Worm (Caenorhabditis elegans) whole organism, L1 larva: ENCODE results near the gene fipr-20.

ENCODE experiments used
- C04F5.9 ChIP-seq: sonication (generic microtip); optimal IDR thresholded peaks from 2 replicates; lab custom pipeline; 2016; ENCODE audit warnings: missing genetic modification characterization, missing compliant biosample characterization
- F16B12.6 ChIP-seq: fragments of 150-350 bp; optimal IDR thresholded peaks from 2 replicates; lab custom pipeline; 2014; ENCODE audit warnings: missing biosample characterization, missing genetic modification characterization
- Y116A8C.19 ChIP-seq: sonication (generic microtip); optimal IDR thresholded peaks from 2 replicates; lab custom pipeline; 2016; ENCODE audit warnings: missing compliant biosample characterization, missing genetic modification characterization, borderline replicate concordance
- alr-1 ChIP-seq: fragments of 200-800 bp; sonication (Bioruptor generic); optimal IDR thresholded peaks from 2 replicates; lab custom pipeline; 2018; ENCODE audit warnings: borderline replicate concordance, mild to moderate bottlenecking, missing genetic modification characterization, missing compliant biosample characterization
- aly-2 ChIP-seq: fragments of 150-350 bp; optimal IDR thresholded peaks from 2 replicates; lab custom pipeline; 2014; ENCODE audit warnings: missing biosample characterization, missing genetic modification characterization
- ama-1 ChIP-seq: fragments of 150-350 bp; optimal IDR thresholded peaks from 2 replicates; lab custom pipeline; 2014
- blmp-1 ChIP-seq: fragments of 150-350 bp; optimal IDR thresholded peaks from 2 replicates; lab custom pipeline; 2014; ENCODE audit warnings: missing biosample characterization, missing genetic modification characterization
- ceh-8 ChIP-seq: fragments of 200-800 bp; sonication (Bioruptor generic); optimal IDR thresholded peaks from 2 replicates; lab custom pipeline; 2018; ENCODE audit warnings: mild to moderate bottlenecking, missing genetic modification characterization, moderate library complexity, missing compliant biosample characterization
- ceh-82 ChIP-seq, 3 experiments: fragments of 150-350 bp in 1 of 3; sonication (generic microtip) in 2 of 3; optimal IDR thresholded peaks; 2 replicates each; lab custom pipeline; 2014 to 2017; ENCODE audit warnings: missing biosample characterization in 3 of 3, missing genetic modification characterization in 3 of 3
- ceh-88 ChIP-seq: fragments of 200-800 bp; sonication (Bioruptor generic); IDR thresholded peaks from 2 replicates; pipeline ENCODE4 v1.3.6; 2022; ENCODE audit warnings: missing genetic modification characterization, missing compliant biosample characterization
- ceh-90 ChIP-seq: sonication (generic microtip); optimal IDR thresholded peaks from 2 replicates; lab custom pipeline; 2016; ENCODE audit warnings: missing genetic modification characterization, missing compliant biosample characterization
- dpl-1 ChIP-seq, 3 experiments: fragments of 150-350 bp in 2 of 3; sonication (generic microtip) in 1 of 3; optimal IDR thresholded peaks; 2 replicates each; lab custom pipeline; 2014 to 2017; ENCODE audit warnings: missing biosample characterization in 3 of 3, missing genetic modification characterization in 3 of 3, missing genetic modification reagents in 3 of 3
- dsc-1 ChIP-seq: sonication (generic microtip); optimal IDR thresholded peaks from 2 replicates; lab custom pipeline; 2016; ENCODE audit warnings: mild to moderate bottlenecking, missing genetic modification characterization, missing compliant biosample characterization
- efl-1 ChIP-seq, 4 experiments: fragments of 150-350 bp; optimal IDR thresholded peaks in 3 of 4; peaks in 1 of 4; 1 replicate in 1 of 4; 2 replicates in 3 of 4; lab custom pipeline; 2014; ENCODE audit warnings: missing biosample characterization in 2 of 4, missing genetic modification characterization in 2 of 4, missing genetic modification reagents in 2 of 4
- egl-27 ChIP-seq, 2 experiments: fragments of 150-350 bp in 1 of 2; sonication (generic microtip); optimal IDR thresholded peaks; 3 replicates each; lab custom pipeline; 2017 to 2018; ENCODE audit warnings: missing biosample characterization in 2 of 2, missing genetic modification characterization in 2 of 2, missing genetic modification reagents in 2 of 2
- fkh-10 ChIP-seq: sonication (generic microtip); optimal IDR thresholded peaks from 2 replicates; lab custom pipeline; 2017; ENCODE audit warnings: missing biosample characterization, missing genetic modification reagents, missing genetic modification characterization
- fkh-4 ChIP-seq: sonication (generic microtip); optimal IDR thresholded peaks from 2 replicates; lab custom pipeline; 2016; ENCODE audit warnings: missing compliant biosample characterization, missing genetic modification characterization, borderline replicate concordance
- fkh-8 ChIP-seq: sonication (generic microtip); optimal IDR thresholded peaks from 2 replicates; lab custom pipeline; 2016; ENCODE audit warnings: mild to moderate bottlenecking, missing genetic modification characterization, missing compliant biosample characterization
- fos-1 ChIP-seq: fragments of 150-350 bp; optimal IDR thresholded peaks from 2 replicates; lab custom pipeline; 2014; ENCODE audit warnings: missing biosample characterization, missing genetic modification characterization
- hpl-2 ChIP-seq: fragments of 150-350 bp; optimal IDR thresholded peaks from 2 replicates; lab custom pipeline; 2014; ENCODE audit warnings: missing biosample characterization, missing genetic modification reagents, missing genetic modification characterization
- irx-1 ChIP-seq: sonication (generic microtip); optimal IDR thresholded peaks from 2 replicates; lab custom pipeline; 2016; ENCODE audit warnings: missing genetic modification characterization, missing compliant biosample characterization
- isw-1 ChIP-seq: fragments of 200-800 bp; sonication (Bioruptor generic); IDR thresholded peaks from 2 replicates; pipeline ENCODE4 v1.3.6; 2022; ENCODE audit warnings: missing genetic modification characterization, missing compliant biosample characterization
- jun-1 ChIP-seq: fragments of 150-350 bp; optimal IDR thresholded peaks from 2 replicates; lab custom pipeline; 2014; ENCODE audit warnings: missing biosample characterization, missing genetic modification reagents, missing genetic modification characterization
- lin-13 ChIP-seq: fragments of 150-350 bp; optimal IDR thresholded peaks from 2 replicates; lab custom pipeline; 2014; ENCODE audit warnings: missing biosample characterization, missing genetic modification reagents, missing genetic modification characterization
- lin-35 ChIP-seq, 2 experiments: fragments of 150-350 bp; optimal IDR thresholded peaks; 2 replicates each; lab custom pipeline; 2014; ENCODE audit warnings: missing biosample characterization in 2 of 2, missing genetic modification characterization in 2 of 2, missing genetic modification reagents in 2 of 2
- mab-9 ChIP-seq: fragments of 200-800 bp; sonication (Bioruptor generic); IDR thresholded peaks from 2 replicates; pipeline ENCODE4 v1.3.6; 2022; ENCODE audit warnings: missing genetic modification reagents, missing genetic modification characterization, missing compliant biosample characterization
- mef-2 ChIP-seq: fragments of 150-350 bp; optimal IDR thresholded peaks from 2 replicates; lab custom pipeline; 2014; ENCODE audit warnings: missing biosample characterization, missing genetic modification characterization
- nhr-12 ChIP-seq: sonication (generic microtip); optimal IDR thresholded peaks from 2 replicates; lab custom pipeline; 2017; ENCODE audit warnings: missing biosample characterization, missing genetic modification characterization
- nhr-19 ChIP-seq: fragments of 200-800 bp; sonication (Bioruptor generic); conservative IDR thresholded peaks from 2 replicates; pipeline ENCODE4 v1.3.6; 2022; ENCODE audit warnings: missing genetic modification characterization, missing compliant biosample characterization
- nhr-237 ChIP-seq: fragments of 150-350 bp; optimal IDR thresholded peaks from 2 replicates; lab custom pipeline; 2014; ENCODE audit warnings: missing biosample characterization, missing genetic modification characterization
- nhr-71 ChIP-seq: sonication (generic microtip); optimal IDR thresholded peaks from 2 replicates; lab custom pipeline; 2016; ENCODE audit warnings: mild to moderate bottlenecking, missing genetic modification characterization, moderate library complexity, missing compliant biosample characterization
- nhr-84 ChIP-seq: sonication (generic microtip); optimal IDR thresholded peaks from 2 replicates; lab custom pipeline; 2017; ENCODE audit warnings: missing biosample characterization, missing genetic modification characterization
- nhr-85 ChIP-seq: sonication (generic microtip); peaks from one replicate; lab custom pipeline; 2016; ENCODE audit warnings: missing genetic modification characterization, inconsistent platforms, missing compliant biosample characterization
- pag-3 ChIP-seq: sonication (generic microtip); optimal IDR thresholded peaks from 2 replicates; lab custom pipeline; 2017; ENCODE audit warnings: missing genetic modification characterization, mild to moderate bottlenecking, missing compliant biosample characterization, antibody characterized with exemption, borderline replicate concordance; ENCODE audit not compliant: insufficient read depth
- snpc-4 ChIP-seq: fragments of 150-350 bp; optimal IDR thresholded peaks from 2 replicates; lab custom pipeline; 2014; ENCODE audit warnings: missing biosample characterization, missing genetic modification characterization
- snu-23 ChIP-seq: sonication (generic microtip); optimal IDR thresholded peaks from 2 replicates; lab custom pipeline; 2016; ENCODE audit warnings: missing genetic modification characterization, missing compliant biosample characterization
- sox-4 ChIP-seq: sonication (generic microtip); optimal IDR thresholded peaks from 2 replicates; lab custom pipeline; 2016; ENCODE audit warnings: missing genetic modification characterization, missing compliant biosample characterization
- sptf-1 ChIP-seq: fragments of 150-350 bp; optimal IDR thresholded peaks from 2 replicates; lab custom pipeline; 2014; ENCODE audit warnings: missing biosample characterization, missing genetic modification characterization
- sup-37 ChIP-seq: fragments of 200-800 bp; sonication (Bioruptor generic); optimal IDR thresholded peaks from 2 replicates; lab custom pipeline; 2018; ENCODE audit warnings: mild to moderate bottlenecking, missing genetic modification characterization, missing compliant biosample characterization
- tbx-2 ChIP-seq: sonication (generic microtip); optimal IDR thresholded peaks from 2 replicates; lab custom pipeline; 2016; ENCODE audit warnings: missing genetic modification characterization, missing compliant biosample characterization
- tlp-1 ChIP-seq: fragments of 150-350 bp; optimal IDR thresholded peaks from 2 replicates; lab custom pipeline; 2014; ENCODE audit warnings: missing biosample characterization, missing genetic modification characterization
- unc-30 ChIP-seq: sonication (generic microtip); optimal IDR thresholded peaks from 2 replicates; lab custom pipeline; 2017; ENCODE audit warnings: missing biosample characterization, missing genetic modification characterization
- unc-62 ChIP-seq: fragments of 150-350 bp; optimal IDR thresholded peaks from 2 replicates; lab custom pipeline; 2014; ENCODE audit warnings: missing biosample characterization, missing genetic modification reagents, missing genetic modification characterization
- unc-86 ChIP-seq: sonication (generic microtip); optimal IDR thresholded peaks from 2 replicates; lab custom pipeline; 2016; ENCODE audit warnings: missing genetic modification characterization, missing compliant biosample characterization
- xbp-1 ChIP-seq: sonication (generic microtip); optimal IDR thresholded peaks from 2 replicates; lab custom pipeline; 2016; ENCODE audit warnings: missing genetic modification characterization, missing compliant biosample characterization
- zag-1 ChIP-seq: fragments of 150-350 bp; optimal IDR thresholded peaks from 2 replicates; lab custom pipeline; 2014; ENCODE audit warnings: missing biosample characterization, missing genetic modification characterization

Gene fipr-20

DNA sequence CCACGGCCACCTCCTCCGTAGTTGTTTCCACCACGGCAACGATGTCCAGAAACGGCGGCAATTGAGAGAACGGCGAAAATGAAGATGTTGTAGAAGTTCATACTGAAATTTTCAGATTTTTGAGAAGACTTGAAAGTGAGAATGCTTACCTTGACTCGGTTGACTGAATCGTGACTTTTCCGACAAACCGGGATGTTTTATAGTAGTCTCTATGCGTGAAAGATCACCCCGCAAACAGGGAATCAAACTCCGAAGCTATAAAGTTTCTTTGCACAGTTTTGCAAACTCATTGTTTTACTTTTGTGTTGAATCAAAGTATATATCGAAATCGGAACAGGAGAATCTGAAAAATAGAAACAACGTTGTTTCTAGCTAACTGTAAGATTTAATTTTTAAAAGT, at the start of gene fipr-20:
Gene fipr-20 (minus strand): TSS at position 101 of the 400 bp plus-strand sequence.
- no peak for TF ChIP-seq ceh-88 (GFP tag; lab: Robert Waterston, UW)
- no peak for TF ChIP-seq fkh-8
- TF ChIP-seq dsc-1 (tag; lab: Kevin White, UChicago) = no peak
- no peak for TF ChIP-seq nhr-84 (tag; lab: Kevin White, UChicago)
- TF ChIP-seq unc-30 (tag; lab: Kevin White, UChicago) = no peak

DNA sequence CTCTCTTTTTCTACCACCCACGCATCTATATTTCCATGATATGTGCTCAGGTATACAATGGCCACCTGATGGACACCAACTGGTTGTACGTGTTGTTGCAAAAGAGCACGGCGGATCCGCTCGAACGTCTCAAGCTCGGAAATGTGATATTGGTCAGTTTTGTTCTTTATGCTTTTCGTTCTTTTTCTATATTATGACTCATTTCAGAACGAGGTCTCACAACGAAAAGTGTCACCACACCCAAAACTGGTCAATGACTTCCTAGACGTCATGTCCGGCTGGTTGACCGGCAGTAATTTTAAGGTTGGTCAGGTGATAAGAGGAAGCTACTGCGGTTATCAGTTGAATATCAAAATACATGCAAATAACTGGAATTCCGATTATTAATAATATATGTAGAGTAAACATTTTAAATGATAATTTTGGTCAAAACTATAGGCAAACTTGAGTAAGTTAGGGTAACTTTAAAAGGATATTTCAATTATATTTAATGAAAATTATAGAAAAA, 46.0 kb upstream of the fipr-20 start, which contains the start of gene cls-1:
Gene cls-1 (plus strand): TSS at position 51 of the 508 bp plus-strand sequence.
- no peak for TF ChIP-seq Y116A8C.19 (tag; lab: Kevin White, UChicago)
- TF ChIP-seq ceh-82 (tag; optimal IDR thresholded peaks at IDR 0.05; lab: Kevin White, UChicago) = no peak
- no peak for TF ChIP-seq irx-1 (tag; lab: Kevin White, UChicago)
- no peak for TF ChIP-seq C04F5.9 (tag; lab: Kevin White, UChicago)
- no peak for TF ChIP-seq dpl-1 (GFP tag; optimal IDR thresholded peaks at IDR 0.05; lab: Kevin White, UChicago)
- TF ChIP-seq fkh-4 (tag; lab: Kevin White, UChicago) = no peak
- TF ChIP-seq unc-86 (tag; lab: Kevin White, UChicago) = no peak
- no peak for TF ChIP-seq F16B12.6
- TF ChIP-seq efl-1 (optimal IDR thresholded peaks at IDR 0.05; lab: Kevin White, UChicago) = no peak
- no peak for TF ChIP-seq efl-1 (GFP tag; optimal IDR thresholded peaks at IDR 0.05 in 1 of 2; lab: Kevin White, UChicago)
- no peak for TF ChIP-seq egl-27 (tag; optimal IDR thresholded peaks at IDR 0.05; lab: Kevin White, UChicago)
- no peak for TF ChIP-seq sup-37 (GFP tag; lab: Kevin White, UChicago)
- no peak for TF ChIP-seq tbx-2
- no peak for TF ChIP-seq jun-1
- TF ChIP-seq aly-2 (tag; lab: Kevin White, UChicago) = no peak
- TF ChIP-seq mef-2 (tag; lab: Kevin White, UChicago) = no peak
- TF ChIP-seq tlp-1 = no peak
- TF ChIP-seq ceh-90 = no peak
- no peak for TF ChIP-seq fkh-10 (GFP tag; lab: Kevin White, UChicago)
- no peak for TF ChIP-seq ceh-88 (GFP tag; lab: Robert Waterston, UW)
- no peak for TF ChIP-seq sox-4 (tag; lab: Kevin White, UChicago)

DNA sequence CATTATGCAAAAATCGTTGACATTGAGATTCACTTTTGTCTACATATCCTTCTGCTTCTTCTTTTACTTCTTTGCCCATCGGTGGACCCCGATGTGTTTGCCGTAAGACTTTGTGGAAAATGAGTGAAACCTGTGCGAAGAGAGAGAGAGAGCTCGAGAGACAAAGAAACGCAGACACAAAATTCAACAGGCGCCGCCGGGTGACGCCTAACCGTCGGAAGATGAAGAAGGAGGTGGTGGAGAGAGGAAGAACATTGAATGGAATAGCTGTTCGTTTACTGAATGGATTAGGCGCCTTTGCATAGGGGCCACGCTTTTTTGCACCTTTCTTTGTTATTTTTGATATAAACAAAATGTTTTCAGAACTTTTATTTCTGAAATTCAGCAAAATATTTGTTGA, 44.8 kb upstream of the fipr-20 start:
- no peak for TF ChIP-seq mab-9 (GFP tag; lab: Robert Waterston, UW)
- peak; percentile 72 for TF ChIP-seq blmp-1 (tag; lab: Kevin White, UChicago)
- TF ChIP-seq ceh-82 (tag; optimal IDR thresholded peaks at IDR 0.05; lab: Kevin White, UChicago) = no peak

ce11 chrIII:7499421-7499902, 37.3 kb upstream of the fipr-20 start, which contains the start of the genes C07H6.9 and sap-140:
TSS of gene C07H6.9 (minus strand) at chrIII:7499471.
TSS of gene sap-140 (plus strand) at chrIII:7499738.
- TF ChIP-seq lin-13 (GFP tag; lab: Kevin White, UChicago) = peak; percentile 82
- no peak for TF ChIP-seq hpl-2 (GFP tag; lab: Kevin White, UChicago)
- TF ChIP-seq lin-35 (GFP tag; optimal IDR thresholded peaks at IDR 0.05; lab: Kevin White, UChicago) = peak; percentile 92 to 96
- peak; percentile 86 for TF ChIP-seq nhr-19
- no peak for TF ChIP-seq alr-1 (tag; lab: Kevin White, UChicago)
- peak; percentile 71 for TF ChIP-seq isw-1
- no peak for TF ChIP-seq tlp-1
- no peak for TF ChIP-seq Y116A8C.19 (tag; lab: Kevin White, UChicago)
- TF ChIP-seq sptf-1 = no peak
- peak; percentile 84 to 94 for TF ChIP-seq efl-1 (optimal IDR thresholded peaks at IDR 0.05; lab: Kevin White, UChicago)
- TF ChIP-seq efl-1 (GFP tag; optimal IDR thresholded peaks at IDR 0.05 in 1 of 2; lab: Kevin White, UChicago) = peak; percentile 92 to 99
- TF ChIP-seq ceh-82 (tag; optimal IDR thresholded peaks at IDR 0.05; lab: Kevin White, UChicago) = peak; percentile 77 to 90 (median 82)
- peak; percentile 80 for TF ChIP-seq snpc-4 (tag; lab: Kevin White, UChicago)
- TF ChIP-seq fos-1 (tag; lab: Kevin White, UChicago) = peak; percentile 24
- peak; percentile 22 for TF ChIP-seq sup-37 (GFP tag; lab: Kevin White, UChicago)
- TF ChIP-seq nhr-237 (tag; lab: Kevin White, UChicago) = peak; percentile 54
- no peak for TF ChIP-seq ceh-90
- no peak for TF ChIP-seq zag-1 (tag; lab: Kevin White, UChicago)
- peak; percentile 92 for TF ChIP-seq nhr-71 (tag; lab: Kevin White, UChicago)
- TF ChIP-seq sox-4 (tag; lab: Kevin White, UChicago) = peak; percentile 64
- no peak for TF ChIP-seq ama-1 (lab: Kevin White, UChicago)
- TF ChIP-seq ceh-8 (GFP tag; lab: Kevin White, UChicago) = peak; percentile 82
- TF ChIP-seq egl-27 (tag; optimal IDR thresholded peaks at IDR 0.05; lab: Kevin White, UChicago) = no peak
- TF ChIP-seq xbp-1 (tag; lab: Kevin White, UChicago) = peak; percentile 87
- peak; percentile 93 for TF ChIP-seq nhr-85 (tag; lab: Kevin White, UChicago)
- TF ChIP-seq nhr-12 (tag; lab: Kevin White, UChicago) = no peak
- peak; percentile 88 for TF ChIP-seq snu-23 (GFP tag; lab: Kevin White, UChicago)
- no peak for TF ChIP-seq unc-62 (GFP tag; lab: Kevin White, UChicago)
- no peak for TF ChIP-seq pag-3 (tag; lab: Kevin White, UChicago)
